Worm (Caenorhabditis elegans): ENCODE results near the gene F13B6.3.

ce11 chrIV:7503322-7503721 is 37.6 kb upstream of the F13B6.3 start, which contains the start of gene glt-6:
- TF ChIP-seq tab-1 (GFP tag; IDR thresholded peaks at IDR 0.05) (no peak), ztf-29 (GFP tag; IDR thresholded peaks at IDR 0.05) (no peak), flt-1 (GFP tag; IDR thresholded peaks at IDR 0.05) (no peak), ref-1 (GFP tag; conservative IDR thresholded peaks at IDR 0.05) (no peak), med-1 (GFP tag; optimal IDR thresholded peaks at IDR 0.05; ENCODE audit: insufficient read depth) (no peak), cog-1 (tag; optimal IDR thresholded peaks at IDR 0.05) (no peak)

Data from whole organism, midembryonic.